Worm (Caenorhabditis elegans) whole organism, L4 larva: ENCODE data around the gene clec-48.
A peak's percentile ranks its signal among the peaks of the same experiment; 100 is the strongest.

Experiments
- D1046.2 ChIP-seq: fragments of 200-800 bp; sonication (Bioruptor generic); IDR thresholded peaks from 2 replicates; pipeline ENCODE4 v1.3.6; 2022; ENCODE audit warnings: missing genetic modification characterization, missing compliant biosample characterization
- F10B5.3 ChIP-seq: sonication (generic microtip); optimal IDR thresholded peaks from 2 replicates; lab custom pipeline; 2016; ENCODE audit warnings: mild to moderate bottlenecking, missing genetic modification characterization, missing compliant biosample characterization
- F26F4.8 ChIP-seq: fragments of 200-800 bp; sonication (Bioruptor generic); conservative IDR thresholded peaks from 2 replicates; pipeline ENCODE4 v1.3.6; 2022; ENCODE audit warnings: missing genetic modification characterization, missing compliant biosample characterization
- F37D6.2 ChIP-seq: sonication (generic microtip); optimal IDR thresholded peaks from 2 replicates; lab custom pipeline; 2016; ENCODE audit warnings: mild to moderate bottlenecking, missing genetic modification characterization, missing compliant biosample characterization
- T20F7.1 ChIP-seq: fragments of 200-800 bp; sonication (Bioruptor generic); optimal IDR thresholded peaks from 2 replicates; lab custom pipeline; 2018; ENCODE audit warnings: mild to moderate bottlenecking, missing genetic modification characterization, missing compliant biosample characterization
- T26A8.4 ChIP-seq: fragments of 200-800 bp; sonication (Bioruptor generic); IDR thresholded peaks from 2 replicates; pipeline ENCODE4 v1.3.6; 2022; ENCODE audit warnings: missing genetic modification characterization, missing compliant biosample characterization
- Y5F2A.4 ChIP-seq: fragments of 200-800 bp; sonication (Bioruptor generic); optimal IDR thresholded peaks from 2 replicates; lab custom pipeline; 2018; ENCODE audit warnings: mild to moderate bottlenecking, missing genetic modification characterization, missing compliant biosample characterization
- ZK546.5 ChIP-seq, 2 experiments: sonication (generic microtip); optimal IDR thresholded peaks; 2 replicates each; lab custom pipeline; 2017; ENCODE audit warnings: missing biosample characterization in 2 of 2, missing genetic modification characterization in 2 of 2
- ama-1 ChIP-seq: fragments of 150-350 bp; optimal IDR thresholded peaks from 2 replicates; lab custom pipeline; 2014; ENCODE audit warnings: inconsistent platforms, mixed read lengths
- ceh-82 ChIP-seq: sonication (generic microtip); optimal IDR thresholded peaks from 2 replicates; lab custom pipeline; 2017; ENCODE audit warnings: missing biosample characterization, missing genetic modification characterization
- ces-1 ChIP-seq: fragments of 150-350 bp; sonication (generic microtip); optimal IDR thresholded peaks from 4 replicates; lab custom pipeline; 2014; ENCODE audit warnings: missing biosample characterization, missing genetic modification reagents, missing genetic modification characterization
- daf-16 ChIP-seq, 3 experiments: sonication (generic microtip); optimal IDR thresholded peaks; 2 replicates each; lab custom pipeline; 2016 to 2017; ENCODE audit warnings: missing genetic modification characterization in 3 of 3, missing genetic modification reagents in 3 of 3, mild to moderate bottlenecking in 2 of 3, missing compliant biosample characterization in 2 of 3, missing biosample characterization in 1 of 3, moderate library complexity in 1 of 3
- daf-8 ChIP-seq: fragments of 200-800 bp; sonication (Bioruptor generic); IDR thresholded peaks from 2 replicates; pipeline ENCODE4 v1.3.6; 2022; ENCODE audit warnings: missing genetic modification characterization, missing compliant biosample characterization
- dmd-8 ChIP-seq: fragments of 200-800 bp; sonication (Bioruptor generic); IDR thresholded peaks from 2 replicates; pipeline ENCODE4 v1.3.6; 2022; ENCODE audit warnings: missing genetic modification characterization, missing compliant biosample characterization
- dmd-9 ChIP-seq: fragments of 200-800 bp; sonication (Bioruptor generic); IDR thresholded peaks from 2 replicates; pipeline ENCODE4 v1.3.6; 2022; ENCODE audit warnings: missing genetic modification reagents, missing genetic modification characterization, missing compliant biosample characterization
- dpl-1 ChIP-seq: fragments of 150-350 bp; optimal IDR thresholded peaks from 2 replicates; lab custom pipeline; 2014; ENCODE audit warnings: missing biosample characterization, missing genetic modification reagents, missing genetic modification characterization
- duxl-1 ChIP-seq: sonication (generic microtip); optimal IDR thresholded peaks from 2 replicates; lab custom pipeline; 2016; ENCODE audit warnings: mild to moderate bottlenecking, missing genetic modification characterization, moderate library complexity, missing compliant biosample characterization; ENCODE audit not compliant: poor library complexity
- egl-43 ChIP-seq: fragments of 200-800 bp; sonication (Bioruptor generic); IDR thresholded peaks from 2 replicates; pipeline ENCODE4 v1.3.6; 2022; ENCODE audit warnings: missing genetic modification reagents, missing genetic modification characterization, missing compliant biosample characterization
- hlh-11 ChIP-seq: fragments of 200-800 bp; sonication (Bioruptor generic); optimal IDR thresholded peaks from 2 replicates; lab custom pipeline; 2018; ENCODE audit warnings: mild to moderate bottlenecking, missing genetic modification characterization, missing compliant biosample characterization
- hlh-30 ChIP-seq: sonication (generic microtip); optimal IDR thresholded peaks from 2 replicates; lab custom pipeline; 2017; ENCODE audit warnings: antibody characterized with exemption, mild to moderate bottlenecking, missing genetic modification characterization, missing compliant biosample characterization; ENCODE audit not compliant: insufficient read depth
- jun-1 ChIP-seq: fragments of 150-350 bp; optimal IDR thresholded peaks from 2 replicates; lab custom pipeline; 2014; ENCODE audit warnings: missing biosample characterization, missing genetic modification reagents, missing genetic modification characterization
- lin-13 ChIP-seq: fragments of 150-350 bp; optimal IDR thresholded peaks from 2 replicates; lab custom pipeline; 2014; ENCODE audit warnings: missing biosample characterization, missing genetic modification reagents, missing genetic modification characterization
- lin-38 ChIP-seq: fragments of 200-800 bp; sonication (Bioruptor generic); IDR thresholded peaks from 2 replicates; pipeline ENCODE4 v1.3.6; 2022; ENCODE audit warnings: missing genetic modification reagents, missing genetic modification characterization, missing compliant biosample characterization
- lin-39 ChIP-seq: fragments of 150-350 bp; optimal IDR thresholded peaks from 2 replicates; lab custom pipeline; 2014; ENCODE audit warnings: missing biosample characterization, missing genetic modification reagents, missing genetic modification characterization
- lsy-2 ChIP-seq, 2 experiments: fragments of 150-350 bp in 1 of 2; sonication (generic microtip) in 1 of 2; optimal IDR thresholded peaks; 2 replicates each; lab custom pipeline; 2014 to 2017; ENCODE audit warnings: missing biosample characterization in 2 of 2, missing genetic modification characterization in 2 of 2
- mdt-29 ChIP-seq: fragments of 200-800 bp; sonication (Bioruptor generic); IDR thresholded peaks from 2 replicates; pipeline ENCODE4 v1.3.6; 2022; ENCODE audit warnings: missing genetic modification reagents, missing genetic modification characterization, missing compliant biosample characterization
- mes-2 ChIP-seq: sonication (generic microtip); optimal IDR thresholded peaks from 2 replicates; lab custom pipeline; 2016; ENCODE audit warnings: missing genotype, mild to moderate bottlenecking, missing genetic modification characterization, missing compliant biosample characterization; ENCODE audit not compliant: poor library complexity, severe bottlenecking
- nhr-10 ChIP-seq: fragments of 150-350 bp; optimal IDR thresholded peaks from 2 replicates; lab custom pipeline; 2014; ENCODE audit warnings: missing biosample characterization, missing genetic modification characterization
- nhr-102 ChIP-seq: sonication (generic microtip); optimal IDR thresholded peaks from 2 replicates; lab custom pipeline; 2016; ENCODE audit warnings: mild to moderate bottlenecking, missing genetic modification characterization, moderate library complexity, missing compliant biosample characterization
- nhr-11 ChIP-seq: fragments of 150-350 bp; optimal IDR thresholded peaks from 2 replicates; lab custom pipeline; 2014; ENCODE audit warnings: missing biosample characterization, missing genetic modification characterization
- nhr-25 ChIP-seq: sonication (generic microtip); optimal IDR thresholded peaks from 2 replicates; lab custom pipeline; 2017; ENCODE audit warnings: missing genetic modification characterization, mild to moderate bottlenecking, missing compliant biosample characterization, antibody characterized with exemption, moderate library complexity, borderline replicate concordance; ENCODE audit not compliant: insufficient read depth
- nhr-28 ChIP-seq: fragments of 150-350 bp; optimal IDR thresholded peaks from 2 replicates; lab custom pipeline; 2014; ENCODE audit warnings: missing biosample characterization, missing genetic modification characterization
- nhr-41 ChIP-seq: fragments of 200-800 bp; sonication (Bioruptor generic); IDR thresholded peaks from 2 replicates; pipeline ENCODE4 v1.3.6; 2022; ENCODE audit warnings: missing genetic modification reagents, missing genetic modification characterization, missing compliant biosample characterization
- nhr-42 ChIP-seq: fragments of 200-800 bp; sonication (Bioruptor generic); IDR thresholded peaks from 2 replicates; pipeline ENCODE4 v1.3.6; 2022; ENCODE audit warnings: missing genetic modification characterization, missing compliant biosample characterization
- nhr-76 ChIP-seq: fragments of 150-350 bp; optimal IDR thresholded peaks from 2 replicates; lab custom pipeline; 2014; ENCODE audit warnings: missing biosample characterization, missing genetic modification characterization
- pha-4 ChIP-seq, 2 experiments: fragments of 150-350 bp in 1 of 2; fragments of 200-800 bp in 1 of 2; sonication (Bioruptor generic) in 1 of 2; IDR thresholded peaks in 1 of 2; optimal IDR thresholded peaks in 1 of 2; 2 replicates each; pipeline versions ENCODE4 v1.3.6 to Lab custom; 2014 to 2022; ENCODE audit warnings: missing genetic modification characterization in 2 of 2, missing genetic modification reagents in 2 of 2, missing biosample characterization in 1 of 2, missing compliant biosample characterization in 1 of 2
- php-3 ChIP-seq: fragments of 200-800 bp; sonication (Bioruptor generic); IDR thresholded peaks from 2 replicates; pipeline ENCODE4 v1.3.6; 2022; ENCODE audit warnings: missing genetic modification reagents, missing genetic modification characterization, missing compliant biosample characterization
- pqm-1 ChIP-seq: sonication (generic microtip); optimal IDR thresholded peaks from 2 replicates; lab custom pipeline; 2017; ENCODE audit warnings: missing biosample characterization, missing genetic modification characterization
- rbr-2 ChIP-seq: sonication (generic microtip); optimal IDR thresholded peaks from 2 replicates; lab custom pipeline; 2016; ENCODE audit warnings: missing genotype, missing genetic modification characterization, missing compliant biosample characterization
- saeg-2 ChIP-seq: fragments of 200-800 bp; sonication (Bioruptor generic); IDR thresholded peaks from 2 replicates; pipeline ENCODE4 v1.3.6; 2022; ENCODE audit warnings: missing genetic modification reagents, missing genetic modification characterization, missing compliant biosample characterization
- set-16 ChIP-seq: fragments of 200-800 bp; sonication (Bioruptor generic); IDR thresholded peaks from 2 replicates; pipeline ENCODE4 v1.3.6; 2022; ENCODE audit warnings: missing genetic modification reagents, missing genetic modification characterization, missing compliant biosample characterization
- skn-1 ChIP-seq: fragments of 150-350 bp; optimal IDR thresholded peaks from 2 replicates; lab custom pipeline; 2014; ENCODE audit warnings: missing biosample characterization, missing genetic modification characterization
- snpc-1.2 ChIP-seq: fragments of 200-800 bp; sonication (Bioruptor generic); IDR thresholded peaks from 2 replicates; pipeline ENCODE4 v1.3.6; 2022; ENCODE audit warnings: missing genetic modification reagents, missing genetic modification characterization, missing compliant biosample characterization
- snpc-4 ChIP-seq: fragments of 150-350 bp; optimal IDR thresholded peaks from 2 replicates; lab custom pipeline; 2014; ENCODE audit warnings: missing biosample characterization, missing genetic modification characterization
- tag-97 ChIP-seq: fragments of 200-800 bp; sonication (Bioruptor generic); IDR thresholded peaks from 2 replicates; pipeline ENCODE4 v1.3.6; 2022; ENCODE audit warnings: missing genetic modification characterization, missing compliant biosample characterization
- unc-130 ChIP-seq: sonication (generic microtip); optimal IDR thresholded peaks from 2 replicates; lab custom pipeline; 2016; ENCODE audit warnings: missing genetic modification reagents, missing genetic modification characterization, missing compliant biosample characterization

Gene clec-48

DNA sequence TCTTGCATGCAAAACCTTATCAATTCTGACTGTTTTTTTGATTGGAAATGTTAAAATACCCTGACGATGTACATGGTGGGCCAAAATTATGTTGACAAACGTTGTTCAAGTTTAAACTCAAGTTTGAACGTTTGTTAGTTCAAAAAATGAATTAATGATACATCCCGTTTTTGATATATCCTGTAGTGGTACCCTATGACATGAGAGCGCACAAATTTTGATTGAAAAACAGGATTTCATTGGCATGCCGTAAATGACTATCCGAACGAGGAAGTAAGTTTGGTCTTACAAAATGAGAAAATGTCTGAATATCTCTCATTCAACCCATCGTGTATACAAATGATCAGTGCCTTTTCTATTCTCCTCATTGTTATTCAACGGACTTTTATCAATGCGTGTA lies 16.7 kb upstream of the clec-48 start, which contains the start of gene Y37H2A.11:
Gene Y37H2A.11, plus strand, starts transcription at position 301 of the 400 bp plus-strand sequence.
- TF ChIP-seq dpl-1 (GFP tag; lab: Kevin White, UChicago): no peak
- no peak for TF ChIP-seq hlh-11 (tag; lab: Kevin White, UChicago)
- no peak for TF ChIP-seq ces-1 (GFP tag; lab: Kevin White, UChicago)
- no peak for TF ChIP-seq F26F4.8 (GFP tag; lab: Robert Waterston, UW)
- TF ChIP-seq nhr-76 (tag; lab: Kevin White, UChicago): no peak
- TF ChIP-seq dmd-8: no peak
- no peak for TF ChIP-seq F37D6.2
- TF ChIP-seq snpc-4: no peak
- TF ChIP-seq unc-130 (GFP tag; lab: Kevin White, UChicago): no peak

DNA sequence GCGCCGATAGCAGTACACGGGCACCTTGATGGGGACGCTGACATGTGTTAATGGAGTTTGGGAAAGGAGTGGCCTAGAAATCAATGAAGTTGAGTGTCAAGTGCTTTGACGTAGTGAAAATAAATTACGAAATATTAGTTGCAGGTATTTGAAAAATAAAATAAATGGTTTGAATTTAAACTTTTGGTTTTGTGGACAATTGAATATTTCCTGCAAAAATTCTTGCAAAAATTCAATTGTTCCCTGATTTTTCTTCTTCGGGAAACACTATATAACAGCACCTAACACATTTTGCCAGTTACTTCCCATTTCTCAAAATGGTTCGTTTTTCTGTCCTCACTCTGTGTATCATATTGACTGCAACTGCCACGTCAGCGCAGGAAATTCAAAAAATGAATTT lies 15.3 kb upstream of the clec-48 start, which contains the start of gene Y37H2A.13:
Gene Y37H2A.13, plus strand, starts transcription at position 301 of the 400 bp plus-strand sequence.
- no peak for TF ChIP-seq tag-97
- no peak for TF ChIP-seq nhr-102
- no peak for TF ChIP-seq pha-4 (GFP tag; IDR thresholded peaks at IDR 0.05; lab: Robert Waterston, UW)
- no peak for TF ChIP-seq pha-4 (tag; optimal IDR thresholded peaks at IDR 0.05; lab: Kevin White, UChicago)
- no peak for TF ChIP-seq nhr-41 (GFP tag; lab: Robert Waterston, UW)
- TF ChIP-seq T20F7.1 (GFP tag; lab: Kevin White, UChicago): no peak
- TF ChIP-seq mes-2: no peak
- no peak for TF ChIP-seq ceh-82
- TF ChIP-seq lin-38 (GFP tag; lab: Robert Waterston, UW): no peak
- TF ChIP-seq T26A8.4: no peak
- TF ChIP-seq F37D6.2: no peak
- TF ChIP-seq lsy-2 (tag; optimal IDR thresholded peaks at IDR 0.05; lab: Kevin White, UChicago): no peak
- no peak for TF ChIP-seq saeg-2
- TF ChIP-seq nhr-11 (tag; lab: Kevin White, UChicago): no peak
- TF ChIP-seq hlh-30: no peak
- TF ChIP-seq ZK546.5 (tag; optimal IDR thresholded peaks at IDR 0.05; lab: Kevin White, UChicago): no peak
- no peak for TF ChIP-seq nhr-28 (tag; lab: Kevin White, UChicago)
- no peak for TF ChIP-seq nhr-10 (tag; lab: Kevin White, UChicago)
- no peak for TF ChIP-seq egl-43 (GFP tag; lab: Robert Waterston, UW)
- no peak for TF ChIP-seq Y5F2A.4
- TF ChIP-seq jun-1 (tag; lab: Kevin White, UChicago): no peak

DNA sequence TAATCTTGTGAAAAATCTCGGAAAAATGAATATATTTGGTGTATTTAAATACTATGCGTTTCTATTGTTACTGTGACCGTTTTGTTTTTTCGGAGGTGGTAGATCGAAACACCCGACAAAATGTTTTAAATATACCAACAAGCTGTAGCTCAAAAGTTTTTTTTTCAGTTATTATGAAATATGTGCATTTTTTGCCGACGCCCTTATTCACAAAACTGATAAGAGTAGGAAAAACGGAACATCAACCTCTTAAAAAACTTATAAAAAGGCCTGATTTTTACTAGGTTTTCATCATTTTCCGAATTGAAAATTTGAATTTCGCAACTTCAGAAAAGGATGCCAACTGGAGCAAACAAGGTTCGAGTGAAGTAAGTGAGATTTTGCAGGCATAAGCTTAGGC lies 14.4 kb upstream of the clec-48 start, which contains the start of gene Y37H2A.14:
Gene Y37H2A.14, plus strand, starts transcription at position 301 of the 400 bp plus-strand sequence.
- peak; percentile 22 for TF ChIP-seq pqm-1 (tag; lab: Kevin White, UChicago)
- no peak for TF ChIP-seq nhr-10 (tag; lab: Kevin White, UChicago)
- no peak for TF ChIP-seq nhr-25 (tag; lab: Kevin White, UChicago)
- TF ChIP-seq D1046.2 (GFP tag; lab: Robert Waterston, UW): no peak
- no peak for TF ChIP-seq dmd-9 (GFP tag; lab: Robert Waterston, UW)
- TF ChIP-seq nhr-42 (GFP tag; lab: Robert Waterston, UW): no peak

DNA sequence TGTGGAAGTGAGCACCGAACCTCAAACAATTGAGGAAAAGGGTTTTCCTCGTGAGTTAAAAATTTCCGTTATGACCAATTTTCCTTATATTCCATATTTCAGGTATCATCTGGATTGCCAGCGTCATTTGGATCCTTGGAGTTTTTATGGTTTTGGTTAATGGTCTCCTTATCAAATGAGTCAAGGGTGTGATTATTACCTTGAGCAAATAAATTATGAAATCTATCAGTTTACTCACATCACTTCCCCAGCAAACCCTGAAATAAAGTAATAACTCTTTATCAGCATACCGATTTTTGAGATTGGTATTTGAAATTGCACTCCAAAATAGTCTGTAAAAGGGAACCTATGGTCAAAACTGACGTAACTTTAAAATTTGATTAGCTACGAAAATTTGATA lies 13.4 kb upstream of the clec-48 start:
- TF ChIP-seq snpc-1.2 (GFP tag; lab: Robert Waterston, UW): no peak
- peak; percentile 31 for TF ChIP-seq pqm-1 (tag; lab: Kevin White, UChicago)
- TF ChIP-seq egl-43 (GFP tag; lab: Robert Waterston, UW): no peak
- no peak for TF ChIP-seq dpl-1 (GFP tag; lab: Kevin White, UChicago)
- TF ChIP-seq nhr-42 (GFP tag; lab: Robert Waterston, UW): no peak
- TF ChIP-seq nhr-10 (tag; lab: Kevin White, UChicago): no peak
- TF ChIP-seq mdt-29 (GFP tag; lab: Robert Waterston, UW): no peak
- no peak for TF ChIP-seq lsy-2 (tag; optimal IDR thresholded peaks at IDR 0.05; lab: Kevin White, UChicago)
- TF ChIP-seq lin-39: no peak
- TF ChIP-seq daf-16 (GFP tag; optimal IDR thresholded peaks at IDR 0.05; lab: Kevin White, UChicago): no peak
- TF ChIP-seq daf-16 (tag; optimal IDR thresholded peaks at IDR 0.05; lab: Kevin White, UChicago): peak; percentile 0
- peak; percentile 50; the same call in 1 of the 2 replicates for TF ChIP-seq php-3 (GFP tag; lab: Robert Waterston, UW)
- no peak for TF ChIP-seq rbr-2 (tag; lab: Kevin White, UChicago)
- no peak for TF ChIP-seq daf-8
- no peak for TF ChIP-seq lin-13 (GFP tag; lab: Kevin White, UChicago)
- no peak for TF ChIP-seq skn-1 (tag; lab: Kevin White, UChicago)
- TF ChIP-seq duxl-1 (tag; lab: Kevin White, UChicago): no peak
- TF ChIP-seq set-16 (GFP tag; lab: Robert Waterston, UW): no peak
- TF ChIP-seq F10B5.3 (tag; lab: Kevin White, UChicago): no peak
- TF ChIP-seq ama-1 (lab: Kevin White, UChicago): no peak
- TF ChIP-seq nhr-11 (tag; lab: Kevin White, UChicago): no peak
